Worm (Caenorhabditis elegans) whole organism, mixed stage, embryonic: Measurements from ENCODE around the gene ZK1307.8.

Experiments used
- ceh-83 ChIP-seq: fragments of 200-800 bp; sonication (Bioruptor generic); optimal IDR thresholded peaks from 2 replicates; lab custom pipeline; 2018; ENCODE audit warnings: mild to moderate bottlenecking, missing genetic modification characterization, missing compliant biosample characterization
- cnd-1 ChIP-seq: fragments of 200-800 bp; sonication (Bioruptor generic); optimal IDR thresholded peaks from 2 replicates; lab custom pipeline; 2018; ENCODE audit warnings: mild to moderate bottlenecking, missing genetic modification characterization, missing compliant biosample characterization
- elt-1 ChIP-seq: sonication (generic microtip); optimal IDR thresholded peaks from 2 replicates; lab custom pipeline; 2017; ENCODE audit warnings: missing genetic modification characterization, mild to moderate bottlenecking, missing compliant biosample characterization, antibody characterized with exemption, moderate library complexity, borderline replicate concordance; ENCODE audit not compliant: insufficient read depth
- ham-2 ChIP-seq: fragments of 200-800 bp; sonication (Bioruptor generic); optimal IDR thresholded peaks from 2 replicates; lab custom pipeline; 2018; ENCODE audit warnings: mild to moderate bottlenecking, missing genetic modification characterization, missing compliant biosample characterization
- lsy-2 ChIP-seq: fragments of 150-350 bp; optimal IDR thresholded peaks from 2 replicates; lab custom pipeline; 2014; ENCODE audit warnings: missing biosample characterization, missing genetic modification characterization
- nhr-28 ChIP-seq: fragments of 150-350 bp; optimal IDR thresholded peaks from 2 replicates; lab custom pipeline; 2014; ENCODE audit warnings: missing biosample characterization, missing genetic modification characterization
- nhr-76 ChIP-seq: sonication (generic microtip); optimal IDR thresholded peaks from 2 replicates; lab custom pipeline; 2017; ENCODE audit warnings: missing biosample characterization, missing genetic modification characterization
- sem-2 ChIP-seq: fragments of 200-800 bp; sonication (Bioruptor generic); optimal IDR thresholded peaks from 2 replicates; lab custom pipeline; 2018; ENCODE audit warnings: mild to moderate bottlenecking, missing genetic modification characterization, missing compliant biosample characterization
- snpc-4 ChIP-seq: fragments of 150-350 bp; optimal IDR thresholded peaks from 2 replicates; lab custom pipeline; 2014; ENCODE audit warnings: missing biosample characterization, missing genetic modification characterization
- unc-39 ChIP-seq: fragments of 150-350 bp; optimal IDR thresholded peaks from 2 replicates; lab custom pipeline; 2014; ENCODE audit warnings: missing biosample characterization, missing genetic modification characterization
- unc-62 ChIP-seq: fragments of 150-350 bp; optimal IDR thresholded peaks from 2 replicates; lab custom pipeline; 2014; ENCODE audit warnings: missing biosample characterization, missing genetic modification reagents, missing genetic modification characterization

ce11 chrII:9644940-9645634 lies 20.7 kb downstream of the ZK1307.8 start:
- TF ChIP-seq ham-2 (GFP tag; lab: Kevin White, UChicago) (peak; percentile 87), unc-39 (no peak), nhr-28 (no peak), cnd-1 (tag; lab: Kevin White, UChicago) (no peak), unc-62 (GFP tag; lab: Kevin White, UChicago) (peak; percentile 87), lsy-2 (tag; lab: Kevin White, UChicago) (no peak), nhr-76 (tag; lab: Kevin White, UChicago) (no peak), snpc-4 (tag; lab: Kevin White, UChicago) (no peak), elt-1 (tag; lab: Kevin White, UChicago) (peak; percentile 95), ceh-83 (no peak), sem-2 (GFP tag; lab: Kevin White, UChicago) (no peak)
